Worm (Caenorhabditis elegans) whole organism, young adult: ENCODE results near the gene asns-2.

ENCODE experiments used
- F37B4.10 ChIP-seq: fragments of 200-800 bp; sonication (Bioruptor generic); IDR thresholded peaks from 2 replicates; pipeline ENCODE4 v1.3.6; 2022; ENCODE audit warnings: missing genetic modification characterization, missing compliant biosample characterization
- T07F8.4 ChIP-seq: sonication (generic microtip); optimal IDR thresholded peaks from 2 replicates; lab custom pipeline; 2016; ENCODE audit warnings: mild to moderate bottlenecking, missing genetic modification characterization, moderate library complexity, missing compliant biosample characterization
- ceh-40 ChIP-seq: fragments of 200-800 bp; sonication (Bioruptor generic); IDR thresholded peaks from 2 replicates; pipeline ENCODE4 v1.3.6; 2022; ENCODE audit warnings: missing genetic modification characterization, missing compliant biosample characterization
- let-526 ChIP-seq: fragments of 200-800 bp; sonication (Bioruptor generic); IDR thresholded peaks from 2 replicates; pipeline ENCODE4 v1.3.6; 2022; ENCODE audit warnings: missing genetic modification reagents, missing genetic modification characterization, missing compliant biosample characterization
- lin-26 ChIP-seq: fragments of 200-800 bp; sonication (Bioruptor generic); IDR thresholded peaks from 2 replicates; pipeline ENCODE4 v1.3.6; 2022; ENCODE audit warnings: missing genetic modification reagents, missing genetic modification characterization, missing compliant biosample characterization
- lir-1 ChIP-seq: fragments of 200-800 bp; sonication (Bioruptor generic); conservative IDR thresholded peaks from 2 replicates; pipeline ENCODE4 v1.3.6; 2022; ENCODE audit warnings: missing genetic modification reagents, missing genetic modification characterization, missing compliant biosample characterization
- mcd-1 ChIP-seq: fragments of 200-800 bp; sonication (Bioruptor generic); IDR thresholded peaks from 2 replicates; pipeline ENCODE4 v1.3.6; 2022; ENCODE audit warnings: missing genetic modification reagents, missing genetic modification characterization, missing compliant biosample characterization
- unc-62 ChIP-seq: fragments of 150-350 bp; optimal IDR thresholded peaks from 2 replicates; lab custom pipeline; 2014; ENCODE audit warnings: missing biosample characterization, missing genetic modification reagents, missing genetic modification characterization
- zim-3 ChIP-seq: sonication (generic microtip); optimal IDR thresholded peaks from 2 replicates; lab custom pipeline; 2017; ENCODE audit warnings: mild to moderate bottlenecking, missing genetic modification characterization, moderate library complexity, missing compliant biosample characterization

- no peak for TF ChIP-seq let-526 (GFP tag; lab: Robert Waterston, UW)
- TF ChIP-seq lin-26 (GFP tag; lab: Robert Waterston, UW): no peak
- TF ChIP-seq zim-3 (tag; lab: Kevin White, UChicago): no peak
- no peak for TF ChIP-seq F37B4.10 (GFP tag; lab: Robert Waterston, UW)
- no peak for TF ChIP-seq unc-62 (GFP tag; lab: Kevin White, UChicago)
- no peak for TF ChIP-seq lir-1
- TF ChIP-seq ceh-40 (GFP tag; lab: Robert Waterston, UW): no peak
- TF ChIP-seq T07F8.4 (tag; lab: Kevin White, UChicago): no peak
- TF ChIP-seq mcd-1 (GFP tag; lab: Robert Waterston, UW): no peak
These were observed 35.9 kb upstream of the asns-2 start for ce11 chrX:8786687-8787086.
